Fruit fly (Drosophila melanogaster): ENCODE results near the gene CG11593.

Gene CG11593

dm6 chr3L:4031762-4032161 is 8.5 kb downstream of the CG11593 start, which contains the start of the genes Gr64d and Gr64e:
Gene Gr64d, plus strand, starts transcription at chr3L:4032062.
Gene Gr64e, plus strand, starts transcription at chr3L:4032141.
- TF ChIP-seq usp (GFP tag; optimal IDR thresholded peaks at IDR 0.05) (no peak), EcR (GFP tag; optimal IDR thresholded peaks at IDR 0.05) (no peak), CG8478 (optimal IDR thresholded peaks at IDR 0.05) (no peak), psq (optimal IDR thresholded peaks at IDR 0.05) (no peak), pan (optimal IDR thresholded peaks at IDR 0.05) (no peak), Dll (optimal IDR thresholded peaks at IDR 0.05) (no peak)

DNA sequence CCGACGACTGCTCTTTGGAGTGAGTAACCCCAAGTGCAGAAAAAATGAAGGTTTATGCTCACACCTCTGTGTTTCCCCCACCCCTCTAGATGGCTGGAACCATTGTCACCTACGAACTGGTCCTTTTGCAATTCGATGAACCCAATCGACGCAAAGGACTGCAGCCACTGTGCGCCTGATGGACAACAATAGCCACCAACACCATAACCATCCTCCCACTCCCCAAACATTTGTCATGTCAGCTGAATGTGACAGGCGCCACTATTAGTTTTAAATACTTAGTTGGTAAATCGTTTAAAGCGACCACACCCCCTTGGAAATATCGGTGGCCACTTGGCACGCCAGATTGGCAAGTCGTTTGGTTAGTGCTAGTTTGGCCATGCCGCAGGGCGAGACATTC is 12.0 kb downstream of the CG11593 start, which contains the start of the genes Gr64b and Gr64c:
TSS of gene Gr64b (plus strand) at position 301 of the 400 bp plus-strand sequence.
TSS of gene Gr64c (plus strand) at position 301 of the 400 bp plus-strand sequence.
- TF ChIP-seq pan (optimal IDR thresholded peaks at IDR 0.05) (no peak), Dll (optimal IDR thresholded peaks at IDR 0.05) (no peak)

DNA sequence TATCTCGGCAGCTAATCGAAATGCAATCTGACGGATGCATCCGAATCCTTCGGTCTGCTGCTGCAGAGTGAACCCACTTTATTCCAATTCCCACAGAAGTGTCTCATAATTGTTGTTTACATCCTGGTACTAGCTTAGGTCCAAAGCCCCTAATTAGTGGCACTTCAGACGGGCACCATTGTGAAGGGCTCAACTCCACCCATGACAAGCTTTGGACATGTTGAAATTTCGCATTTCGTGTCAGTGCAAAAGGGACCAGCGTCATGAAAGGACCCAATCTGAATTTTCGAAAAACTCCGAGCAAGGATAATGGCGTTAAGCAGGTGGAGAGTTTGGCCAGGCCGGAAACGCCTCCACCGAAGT is 13.8 kb downstream of the CG11593 start, which contains the start of gene Gr64a:
TSS of gene Gr64a (plus strand) at position 264 of the 363 bp plus-strand sequence.
- TF ChIP-seq pan (optimal IDR thresholded peaks at IDR 0.05) (no peak), EcR (GFP tag; optimal IDR thresholded peaks at IDR 0.05) (no peak), psq (optimal IDR thresholded peaks at IDR 0.05) (no peak), usp (GFP tag; optimal IDR thresholded peaks at IDR 0.05) (no peak), Dll (optimal IDR thresholded peaks at IDR 0.05) (no peak), CG8478 (optimal IDR thresholded peaks at IDR 0.05) (no peak)

DNA sequence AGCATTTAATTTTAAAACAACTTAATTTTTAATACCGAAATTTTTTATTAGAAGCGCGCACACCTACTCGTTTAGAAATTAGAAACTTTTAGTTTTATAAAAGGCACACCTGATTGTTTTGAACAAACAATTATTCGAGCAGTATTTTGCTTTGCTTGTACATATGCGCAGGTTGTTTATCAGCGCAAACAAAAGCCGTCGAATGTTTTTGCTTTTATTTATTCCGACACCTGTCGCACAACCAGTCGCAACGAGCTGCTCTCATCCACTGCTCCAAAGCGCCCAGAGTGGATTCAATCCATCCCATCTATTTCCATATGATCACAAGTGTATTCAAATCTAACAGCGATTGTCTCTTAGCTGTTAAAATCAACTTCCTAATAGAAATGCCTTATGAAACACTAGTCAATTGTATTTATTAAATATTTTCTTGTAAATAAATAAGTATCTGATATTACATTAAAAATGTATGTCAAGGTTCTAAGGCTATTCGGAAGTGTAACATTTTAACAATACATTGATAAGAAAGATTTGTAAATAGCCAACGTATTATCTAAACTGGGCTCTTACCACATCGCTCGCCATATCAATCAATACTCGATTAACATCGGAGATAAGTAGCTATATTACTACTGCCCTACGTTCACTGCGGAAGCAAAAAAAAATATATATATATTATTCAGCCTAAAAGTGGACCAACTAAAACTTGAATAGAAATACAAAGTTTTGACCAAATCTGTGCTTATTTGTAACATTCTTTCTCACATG is 14.4 kb downstream of the CG11593 start, which contains the start of gene CG11594:
TSS of gene CG11594 (minus strand) at position 274 of the 768 bp plus-strand sequence.
- no peak for TF ChIP-seq pan (optimal IDR thresholded peaks at IDR 0.05)
- no peak for TF ChIP-seq psq (optimal IDR thresholded peaks at IDR 0.05)
- TF ChIP-seq usp (GFP tag; optimal IDR thresholded peaks at IDR 0.05) = no peak
- no peak for TF ChIP-seq EcR (GFP tag; optimal IDR thresholded peaks at IDR 0.05)
- TF ChIP-seq CG8478 (optimal IDR thresholded peaks at IDR 0.05) = no peak
- TF ChIP-seq Dll (optimal IDR thresholded peaks at IDR 0.05) = no peak

DNA sequence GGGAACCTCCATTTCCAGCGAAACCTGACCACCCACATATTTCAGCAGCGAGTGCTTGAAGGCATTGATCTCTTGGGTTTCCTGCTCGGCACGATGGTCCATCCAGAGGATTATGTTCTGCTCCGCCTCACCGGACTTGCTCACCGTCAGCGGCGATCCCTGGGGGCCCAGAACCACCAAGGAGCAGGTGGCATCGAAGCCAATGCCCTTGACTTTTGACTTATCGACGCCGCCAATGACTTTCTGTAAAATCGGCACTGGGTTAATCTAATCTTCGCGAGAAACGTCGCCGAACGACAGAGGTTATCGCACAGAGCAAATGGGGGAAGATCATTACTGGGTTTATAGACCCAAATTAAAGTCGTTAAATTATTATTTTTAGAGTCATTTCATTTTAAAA is 15.8 kb downstream of the CG11593 start:
- TF ChIP-seq Dll (optimal IDR thresholded peaks at IDR 0.05) = no peak
- no peak for TF ChIP-seq psq (optimal IDR thresholded peaks at IDR 0.05)
- no peak for TF ChIP-seq pan (optimal IDR thresholded peaks at IDR 0.05)
- TF ChIP-seq usp (GFP tag; optimal IDR thresholded peaks at IDR 0.05) = no peak
- no peak for TF ChIP-seq CG8478 (optimal IDR thresholded peaks at IDR 0.05)
- no peak for TF ChIP-seq EcR (GFP tag; optimal IDR thresholded peaks at IDR 0.05)

- TF ChIP-seq psq (optimal IDR thresholded peaks at IDR 0.05) (no peak), Dll (optimal IDR thresholded peaks at IDR 0.05) (no peak), pan (optimal IDR thresholded peaks at IDR 0.05) (no peak), CG8478 (optimal IDR thresholded peaks at IDR 0.05) (no peak), usp (GFP tag; optimal IDR thresholded peaks at IDR 0.05) (no peak), EcR (GFP tag; optimal IDR thresholded peaks at IDR 0.05) (no peak)
These were observed 18.9 kb downstream of the CG11593 start, which contains the start of gene Mul1 for dm6 chr3L:4021260-4021831. Gene Mul1, plus strand, starts transcription at chr3L:4021457.

DNA sequence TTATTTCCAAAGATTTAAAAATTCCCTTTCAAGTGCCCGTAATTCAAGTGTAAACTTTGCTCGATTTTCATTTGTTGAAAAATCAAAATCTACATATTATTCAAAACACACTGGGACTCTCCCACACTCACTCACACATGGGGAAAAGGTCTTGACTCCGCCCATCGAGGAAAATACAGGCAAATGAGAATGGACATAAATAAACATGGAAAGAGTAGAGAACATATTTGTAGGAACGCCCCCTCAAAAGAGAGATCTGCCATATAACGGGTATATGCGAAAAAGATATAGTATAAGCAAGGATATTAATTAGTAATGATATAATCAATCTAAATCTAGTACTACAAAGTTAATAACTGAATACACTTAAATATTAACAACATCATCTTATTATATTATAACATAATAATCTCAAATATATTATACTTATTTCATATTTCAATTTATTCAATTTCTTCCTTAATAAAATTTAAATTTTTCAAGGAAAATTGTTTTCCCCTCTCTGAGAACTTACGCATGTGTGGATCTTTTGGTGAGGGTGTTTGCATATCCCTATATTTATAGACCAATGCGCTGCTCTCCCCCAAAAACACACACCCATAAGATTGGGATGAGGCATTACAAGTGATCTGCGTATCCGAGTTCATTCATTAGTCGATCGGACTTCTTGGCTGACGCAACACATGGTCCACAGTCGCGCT is 21.9 kb downstream of the CG11593 start, which contains the start of gene FoxL1:
TSS of gene FoxL1 (plus strand) at position 651 of the 701 bp plus-strand sequence.
- no peak for TF ChIP-seq Dll (optimal IDR thresholded peaks at IDR 0.05)
- TF ChIP-seq CG8478 (optimal IDR thresholded peaks at IDR 0.05) = no peak
- no peak for TF ChIP-seq psq (optimal IDR thresholded peaks at IDR 0.05)
- TF ChIP-seq pan (optimal IDR thresholded peaks at IDR 0.05) = no peak
- no peak for TF ChIP-seq EcR (GFP tag; optimal IDR thresholded peaks at IDR 0.05)
- no peak for TF ChIP-seq usp (GFP tag; optimal IDR thresholded peaks at IDR 0.05)

dm6 chr3L:4016754-4017153 is 23.5 kb downstream of the CG11593 start:
- no peak for TF ChIP-seq psq (optimal IDR thresholded peaks at IDR 0.05)
- TF ChIP-seq Dll (optimal IDR thresholded peaks at IDR 0.05) = no peak
- TF ChIP-seq usp (GFP tag; optimal IDR thresholded peaks at IDR 0.05) = no peak
- no peak for TF ChIP-seq pan (optimal IDR thresholded peaks at IDR 0.05)
- no peak for TF ChIP-seq CG8478 (optimal IDR thresholded peaks at IDR 0.05)
- no peak for TF ChIP-seq EcR (GFP tag; optimal IDR thresholded peaks at IDR 0.05)

- no peak for TF ChIP-seq EcR (GFP tag; optimal IDR thresholded peaks at IDR 0.05)
- no peak for TF ChIP-seq usp (GFP tag; optimal IDR thresholded peaks at IDR 0.05)
- TF ChIP-seq CG8478 (optimal IDR thresholded peaks at IDR 0.05) = no peak
- TF ChIP-seq pan (optimal IDR thresholded peaks at IDR 0.05) = no peak
- no peak for TF ChIP-seq psq (optimal IDR thresholded peaks at IDR 0.05)
- no peak for TF ChIP-seq Dll (optimal IDR thresholded peaks at IDR 0.05)
These were observed 25.9 kb downstream of the CG11593 start for dm6 chr3L:4014349-4014748.

DNA sequence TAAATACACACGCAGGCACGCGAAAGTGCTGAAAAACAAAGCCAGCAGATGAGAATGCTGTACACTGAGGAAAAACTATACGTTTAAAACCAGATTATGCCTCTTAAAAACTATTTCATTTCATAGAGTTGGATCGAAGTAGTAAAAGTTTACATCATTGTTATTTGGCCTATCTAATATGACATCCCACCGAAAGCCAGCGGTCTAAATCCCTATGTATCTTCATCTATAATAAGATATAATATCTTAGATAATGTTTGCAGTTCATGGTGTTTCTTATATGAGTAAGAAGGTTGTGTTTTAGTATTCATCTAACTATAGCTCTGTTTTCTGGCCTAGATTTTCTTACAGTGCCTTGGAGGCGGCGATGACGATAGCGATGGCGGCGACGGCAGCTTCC is 30.2 kb downstream of the CG11593 start:
- no peak for TF ChIP-seq pan (optimal IDR thresholded peaks at IDR 0.05)
- no peak for TF ChIP-seq EcR (GFP tag; optimal IDR thresholded peaks at IDR 0.05)
- no peak for TF ChIP-seq psq (optimal IDR thresholded peaks at IDR 0.05)
- no peak for TF ChIP-seq CG8478 (optimal IDR thresholded peaks at IDR 0.05)
- TF ChIP-seq usp (GFP tag; optimal IDR thresholded peaks at IDR 0.05) = no peak
- no peak for TF ChIP-seq Dll (optimal IDR thresholded peaks at IDR 0.05)

- TF ChIP-seq Dll (optimal IDR thresholded peaks at IDR 0.05) (no peak), psq (optimal IDR thresholded peaks at IDR 0.05) (no peak), usp (GFP tag; optimal IDR thresholded peaks at IDR 0.05) (no peak), CG8478 (optimal IDR thresholded peaks at IDR 0.05) (no peak), pan (optimal IDR thresholded peaks at IDR 0.05) (no peak), EcR (GFP tag; optimal IDR thresholded peaks at IDR 0.05) (no peak)
These were observed 33.0 kb downstream of the CG11593 start for dm6 chr3L:4007256-4007655.

All from whole organism.